Worm (Caenorhabditis elegans) whole organism, L1 larva: ENCODE measurements around the gene Y73F8A.20.
A peak's percentile ranks its signal among the peaks of the same experiment; 100 is the strongest.

Experiments
- C04F5.9 ChIP-seq: sonication (generic microtip); optimal IDR thresholded peaks from 2 replicates; lab custom pipeline; 2016; ENCODE audit warnings: missing genetic modification characterization, missing compliant biosample characterization
- C16A3.4 ChIP-seq: fragments of 150-350 bp; optimal IDR thresholded peaks from 2 replicates; lab custom pipeline; 2014; ENCODE audit warnings: missing biosample characterization, missing genetic modification characterization
- F16B12.6 ChIP-seq: fragments of 150-350 bp; optimal IDR thresholded peaks from 2 replicates; lab custom pipeline; 2014; ENCODE audit warnings: missing biosample characterization, missing genetic modification characterization
- Y116A8C.19 ChIP-seq: sonication (generic microtip); optimal IDR thresholded peaks from 2 replicates; lab custom pipeline; 2016; ENCODE audit warnings: missing compliant biosample characterization, missing genetic modification characterization, borderline replicate concordance
- aha-1 ChIP-seq: fragments of 150-350 bp; optimal IDR thresholded peaks from 2 replicates; lab custom pipeline; 2014; ENCODE audit warnings: missing biosample characterization, missing genetic modification characterization
- alr-1 ChIP-seq: fragments of 200-800 bp; sonication (Bioruptor generic); optimal IDR thresholded peaks from 2 replicates; lab custom pipeline; 2018; ENCODE audit warnings: borderline replicate concordance, mild to moderate bottlenecking, missing genetic modification characterization, missing compliant biosample characterization
- blmp-1 ChIP-seq: fragments of 150-350 bp; optimal IDR thresholded peaks from 2 replicates; lab custom pipeline; 2014; ENCODE audit warnings: missing biosample characterization, missing genetic modification characterization
- ceh-8 ChIP-seq: fragments of 200-800 bp; sonication (Bioruptor generic); optimal IDR thresholded peaks from 2 replicates; lab custom pipeline; 2018; ENCODE audit warnings: mild to moderate bottlenecking, missing genetic modification characterization, moderate library complexity, missing compliant biosample characterization
- ceh-82 ChIP-seq, 3 experiments: fragments of 150-350 bp in 1 of 3; sonication (generic microtip) in 2 of 3; optimal IDR thresholded peaks; 2 replicates each; lab custom pipeline; 2014 to 2017; ENCODE audit warnings: missing biosample characterization in 3 of 3, missing genetic modification characterization in 3 of 3
- ceh-90 ChIP-seq: sonication (generic microtip); optimal IDR thresholded peaks from 2 replicates; lab custom pipeline; 2016; ENCODE audit warnings: missing genetic modification characterization, missing compliant biosample characterization
- dpl-1 ChIP-seq, 3 experiments: fragments of 150-350 bp in 2 of 3; sonication (generic microtip) in 1 of 3; optimal IDR thresholded peaks; 2 replicates each; lab custom pipeline; 2014 to 2017; ENCODE audit warnings: missing biosample characterization in 3 of 3, missing genetic modification characterization in 3 of 3, missing genetic modification reagents in 3 of 3
- efl-1 ChIP-seq, 4 experiments: fragments of 150-350 bp; optimal IDR thresholded peaks in 3 of 4; peaks in 1 of 4; 1 replicate in 1 of 4; 2 replicates in 3 of 4; lab custom pipeline; 2014; ENCODE audit warnings: missing biosample characterization in 2 of 4, missing genetic modification characterization in 2 of 4, missing genetic modification reagents in 2 of 4
- egl-27 ChIP-seq, 2 experiments: fragments of 150-350 bp in 1 of 2; sonication (generic microtip); optimal IDR thresholded peaks; 3 replicates each; lab custom pipeline; 2017 to 2018; ENCODE audit warnings: missing biosample characterization in 2 of 2, missing genetic modification characterization in 2 of 2, missing genetic modification reagents in 2 of 2
- elt-3 ChIP-seq, 6 experiments: fragments of 150-350 bp in 1 of 6; sonication (generic microtip); optimal IDR thresholded peaks; 2 replicates each; lab custom pipeline; 2017 to 2018; ENCODE audit warnings: missing biosample characterization in 6 of 6, missing genetic modification characterization in 6 of 6, inconsistent platforms in 1 of 6
- fkh-4 ChIP-seq: sonication (generic microtip); optimal IDR thresholded peaks from 2 replicates; lab custom pipeline; 2016; ENCODE audit warnings: missing compliant biosample characterization, missing genetic modification characterization, borderline replicate concordance
- fos-1 ChIP-seq: fragments of 150-350 bp; optimal IDR thresholded peaks from 2 replicates; lab custom pipeline; 2014; ENCODE audit warnings: missing biosample characterization, missing genetic modification characterization
- grh-1 ChIP-seq: fragments of 200-800 bp; sonication (Bioruptor generic); IDR thresholded peaks from 2 replicates; pipeline ENCODE4 v1.3.6; 2022; ENCODE audit warnings: missing genetic modification reagents, missing genetic modification characterization, missing compliant biosample characterization
- hpl-2 ChIP-seq: fragments of 150-350 bp; optimal IDR thresholded peaks from 2 replicates; lab custom pipeline; 2014; ENCODE audit warnings: missing biosample characterization, missing genetic modification reagents, missing genetic modification characterization
- jun-1 ChIP-seq: fragments of 150-350 bp; optimal IDR thresholded peaks from 2 replicates; lab custom pipeline; 2014; ENCODE audit warnings: missing biosample characterization, missing genetic modification reagents, missing genetic modification characterization
- lin-13 ChIP-seq: fragments of 150-350 bp; optimal IDR thresholded peaks from 2 replicates; lab custom pipeline; 2014; ENCODE audit warnings: missing biosample characterization, missing genetic modification reagents, missing genetic modification characterization
- lin-35 ChIP-seq, 2 experiments: fragments of 150-350 bp; optimal IDR thresholded peaks; 2 replicates each; lab custom pipeline; 2014; ENCODE audit warnings: missing biosample characterization in 2 of 2, missing genetic modification characterization in 2 of 2, missing genetic modification reagents in 2 of 2
- lir-3 ChIP-seq: sonication (generic microtip); optimal IDR thresholded peaks from 2 replicates; lab custom pipeline; 2016; ENCODE audit warnings: mild to moderate bottlenecking, missing genetic modification characterization, moderate library complexity, missing compliant biosample characterization; ENCODE audit not compliant: poor library complexity
- lsy-2 ChIP-seq, 2 experiments: fragments of 150-350 bp; optimal IDR thresholded peaks; 2 replicates each; lab custom pipeline; 2014; ENCODE audit warnings: missing biosample characterization in 2 of 2, missing genetic modification characterization in 2 of 2
- mdl-1 ChIP-seq, 2 experiments: fragments of 150-350 bp; optimal IDR thresholded peaks; 2 replicates each; lab custom pipeline; 2014 to 2017; ENCODE audit warnings: missing biosample characterization in 2 of 2, missing genetic modification characterization in 2 of 2, inconsistent platforms in 1 of 2
- mef-2 ChIP-seq: fragments of 150-350 bp; optimal IDR thresholded peaks from 2 replicates; lab custom pipeline; 2014; ENCODE audit warnings: missing biosample characterization, missing genetic modification characterization
- mep-1 ChIP-seq: fragments of 150-350 bp; optimal IDR thresholded peaks from 2 replicates; lab custom pipeline; 2014; ENCODE audit warnings: missing biosample characterization, missing genetic modification characterization
- nhr-19 ChIP-seq: fragments of 200-800 bp; sonication (Bioruptor generic); conservative IDR thresholded peaks from 2 replicates; pipeline ENCODE4 v1.3.6; 2022; ENCODE audit warnings: missing genetic modification characterization, missing compliant biosample characterization
- nhr-20 ChIP-seq: sonication (generic microtip); optimal IDR thresholded peaks from 2 replicates; lab custom pipeline; 2016; ENCODE audit warnings: mild to moderate bottlenecking, missing genetic modification characterization, missing compliant biosample characterization
- nhr-237 ChIP-seq: fragments of 150-350 bp; optimal IDR thresholded peaks from 2 replicates; lab custom pipeline; 2014; ENCODE audit warnings: missing biosample characterization, missing genetic modification characterization
- nhr-47 ChIP-seq: sonication (generic microtip); optimal IDR thresholded peaks from 2 replicates; lab custom pipeline; 2016; ENCODE audit warnings: mild to moderate bottlenecking, missing genetic modification characterization, moderate library complexity, missing compliant biosample characterization
- nhr-71 ChIP-seq: sonication (generic microtip); optimal IDR thresholded peaks from 2 replicates; lab custom pipeline; 2016; ENCODE audit warnings: mild to moderate bottlenecking, missing genetic modification characterization, moderate library complexity, missing compliant biosample characterization
- nhr-76 ChIP-seq: sonication (generic microtip); optimal IDR thresholded peaks from 2 replicates; lab custom pipeline; 2017; ENCODE audit warnings: missing biosample characterization, missing genetic modification characterization
- nhr-85 ChIP-seq: sonication (generic microtip); peaks from one replicate; lab custom pipeline; 2016; ENCODE audit warnings: missing genetic modification characterization, inconsistent platforms, missing compliant biosample characterization
- nhr-90 ChIP-seq: sonication (generic microtip); optimal IDR thresholded peaks from 2 replicates; lab custom pipeline; 2016; ENCODE audit warnings: mild to moderate bottlenecking, missing genetic modification characterization, missing compliant biosample characterization; ENCODE audit not compliant: poor library complexity
- pqm-1 ChIP-seq: sonication (generic microtip); optimal IDR thresholded peaks from 3 replicates; lab custom pipeline; 2017; ENCODE audit warnings: missing biosample characterization, missing genetic modification characterization
- rnt-1 ChIP-seq: sonication (generic microtip); optimal IDR thresholded peaks from 2 replicates; lab custom pipeline; 2016; ENCODE audit warnings: mild to moderate bottlenecking, missing genetic modification characterization, moderate library complexity, missing compliant biosample characterization
- snpc-4 ChIP-seq: fragments of 150-350 bp; optimal IDR thresholded peaks from 2 replicates; lab custom pipeline; 2014; ENCODE audit warnings: missing biosample characterization, missing genetic modification characterization
- snu-23 ChIP-seq: sonication (generic microtip); optimal IDR thresholded peaks from 2 replicates; lab custom pipeline; 2016; ENCODE audit warnings: missing genetic modification characterization, missing compliant biosample characterization
- sox-4 ChIP-seq: sonication (generic microtip); optimal IDR thresholded peaks from 2 replicates; lab custom pipeline; 2016; ENCODE audit warnings: missing genetic modification characterization, missing compliant biosample characterization
- sptf-1 ChIP-seq: fragments of 150-350 bp; optimal IDR thresholded peaks from 2 replicates; lab custom pipeline; 2014; ENCODE audit warnings: missing biosample characterization, missing genetic modification characterization
- sup-37 ChIP-seq: fragments of 200-800 bp; sonication (Bioruptor generic); optimal IDR thresholded peaks from 2 replicates; lab custom pipeline; 2018; ENCODE audit warnings: mild to moderate bottlenecking, missing genetic modification characterization, missing compliant biosample characterization
- swsn-7 ChIP-seq: sonication (generic microtip); optimal IDR thresholded peaks from 2 replicates; lab custom pipeline; 2016; ENCODE audit warnings: missing genetic modification characterization, missing compliant biosample characterization
- tbx-2 ChIP-seq: sonication (generic microtip); optimal IDR thresholded peaks from 2 replicates; lab custom pipeline; 2016; ENCODE audit warnings: missing genetic modification characterization, missing compliant biosample characterization
- unc-30 ChIP-seq: sonication (generic microtip); optimal IDR thresholded peaks from 2 replicates; lab custom pipeline; 2017; ENCODE audit warnings: missing biosample characterization, missing genetic modification characterization
- unc-98 ChIP-seq: fragments of 200-800 bp; sonication (Bioruptor generic); IDR thresholded peaks from 2 replicates; pipeline ENCODE4 v1.3.6; 2022; ENCODE audit warnings: missing genetic modification characterization, missing compliant biosample characterization
- vab-15 ChIP-seq: sonication (generic microtip); optimal IDR thresholded peaks from 2 replicates; lab custom pipeline; 2017; ENCODE audit warnings: missing genotype, mild to moderate bottlenecking, missing genetic modification characterization, missing compliant biosample characterization
- zip-4 ChIP-seq: fragments of 200-800 bp; sonication (Bioruptor generic); optimal IDR thresholded peaks from 2 replicates; lab custom pipeline; 2018; ENCODE audit warnings: mild to moderate bottlenecking, missing genetic modification characterization, moderate library complexity, missing compliant biosample characterization
- ztf-11 ChIP-seq, 2 experiments: sonication (generic microtip); optimal IDR thresholded peaks; 2 replicates each; lab custom pipeline; 2016 to 2017; ENCODE audit warnings: missing genetic modification characterization in 2 of 2, missing biosample characterization in 1 of 2, missing compliant biosample characterization in 1 of 2

Gene Y73F8A.20

DNA sequence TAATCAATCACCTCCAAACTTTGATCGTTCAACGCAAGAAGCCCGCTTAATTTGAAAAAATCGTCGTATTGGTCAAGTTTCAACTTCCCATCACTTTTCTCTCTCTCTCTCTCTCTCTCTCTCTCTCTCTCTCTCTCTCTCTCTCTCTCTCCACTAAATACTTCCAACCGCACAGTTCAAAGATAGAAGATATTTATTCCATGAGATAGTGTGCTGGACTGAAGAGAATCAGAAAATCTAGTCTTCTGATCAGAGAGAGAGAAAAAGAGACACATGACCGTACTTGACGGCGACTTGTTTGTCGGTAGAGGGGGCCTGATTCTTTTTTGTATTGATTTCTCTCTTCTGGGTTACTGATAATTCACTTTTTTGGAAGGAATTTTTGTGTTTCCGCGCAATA is 20.4 kb downstream of the Y73F8A.20 start:
- TF ChIP-seq efl-1 (optimal IDR thresholded peaks at IDR 0.05; lab: Kevin White, UChicago) (peak; percentile 22 to 35), efl-1 (GFP tag; optimal IDR thresholded peaks at IDR 0.05 in 1 of 2; lab: Kevin White, UChicago) (peak in 1 of 2 experiments; percentile 93), pqm-1 (tag; lab: Kevin White, UChicago) (no peak), nhr-90 (tag; lab: Kevin White, UChicago) (peak; percentile 80), lin-13 (GFP tag; lab: Kevin White, UChicago) (peak; percentile 17), lsy-2 (tag; optimal IDR thresholded peaks at IDR 0.05; lab: Kevin White, UChicago) (peak in 1 of 2 experiments; percentile 60), blmp-1 (tag; lab: Kevin White, UChicago) (peak; percentile 87), fos-1 (no peak), mef-2 (tag; lab: Kevin White, UChicago) (no peak), mdl-1 (tag; optimal IDR thresholded peaks at IDR 0.05; lab: Kevin White, UChicago) (peak in 1 of 2 experiments; percentile 40), zip-4 (no peak), mep-1 (tag; lab: Kevin White, UChicago) (peak; percentile 13), dpl-1 (GFP tag; optimal IDR thresholded peaks at IDR 0.05; lab: Kevin White, UChicago) (peak in 2 of 3 experiments; percentile 7 to 48), unc-30 (tag; lab: Kevin White, UChicago) (no peak), swsn-7 (tag; lab: Kevin White, UChicago) (peak; percentile 23), unc-98 (GFP tag; lab: Robert Waterston, UW) (no peak), C16A3.4 (tag; lab: Kevin White, UChicago) (peak; percentile 28), lir-3 (tag; lab: Kevin White, UChicago) (peak; percentile 29), hpl-2 (GFP tag; lab: Kevin White, UChicago) (peak; percentile 18), tbx-2 (tag; lab: Kevin White, UChicago) (peak; percentile 43), snpc-4 (tag; lab: Kevin White, UChicago) (peak; percentile 12), Y116A8C.19 (tag; lab: Kevin White, UChicago) (no peak), nhr-20 (tag; lab: Kevin White, UChicago) (peak; percentile 88), sptf-1 (tag; lab: Kevin White, UChicago) (no peak), snu-23 (GFP tag; lab: Kevin White, UChicago) (peak; percentile 83), ceh-90 (no peak), ceh-82 (tag; optimal IDR thresholded peaks at IDR 0.05; lab: Kevin White, UChicago) (no peak), nhr-85 (tag; lab: Kevin White, UChicago) (peak; percentile 99), nhr-47 (tag; lab: Kevin White, UChicago) (peak; percentile 45), ztf-11 (tag; optimal IDR thresholded peaks at IDR 0.05; lab: Kevin White, UChicago) (no peak), grh-1 (GFP tag; lab: Robert Waterston, UW) (peak; percentile 84), C04F5.9 (no peak), nhr-19 (GFP tag; lab: Robert Waterston, UW) (peak; percentile 54), vab-15 (tag; lab: Kevin White, UChicago) (no peak), jun-1 (tag; lab: Kevin White, UChicago) (peak; percentile 19), nhr-71 (tag; lab: Kevin White, UChicago) (peak; percentile 78), lin-35 (GFP tag; optimal IDR thresholded peaks at IDR 0.05; lab: Kevin White, UChicago) (peak in 1 of 2 experiments; percentile 78), aha-1 (tag; lab: Kevin White, UChicago) (no peak), elt-3 (tag; optimal IDR thresholded peaks at IDR 0.05; lab: Kevin White, UChicago) (peak in 3 of 6 experiments; percentile 35 to 92 (median 77)), nhr-237 (tag; lab: Kevin White, UChicago) (peak; percentile 31)
- TF ChIP-seq, all 84 proteins: peak for 25

- TF ChIP-seq nhr-85 (tag; lab: Kevin White, UChicago) (no peak), vab-15 (tag; lab: Kevin White, UChicago) (no peak), efl-1 (optimal IDR thresholded peaks at IDR 0.05; lab: Kevin White, UChicago) (no peak), efl-1 (GFP tag; optimal IDR thresholded peaks at IDR 0.05 in 1 of 2; lab: Kevin White, UChicago) (no peak), alr-1 (tag; lab: Kevin White, UChicago) (no peak), ceh-82 (tag; optimal IDR thresholded peaks at IDR 0.05; lab: Kevin White, UChicago) (no peak), nhr-76 (no peak), F16B12.6 (tag; lab: Kevin White, UChicago) (no peak), zip-4 (no peak), rnt-1 (tag; lab: Kevin White, UChicago) (no peak), sup-37 (no peak), elt-3 (tag; optimal IDR thresholded peaks at IDR 0.05; lab: Kevin White, UChicago) (no peak), hpl-2 (GFP tag; lab: Kevin White, UChicago) (no peak), fkh-4 (tag; lab: Kevin White, UChicago) (no peak), egl-27 (tag; optimal IDR thresholded peaks at IDR 0.05; lab: Kevin White, UChicago) (no peak), ceh-8 (GFP tag; lab: Kevin White, UChicago) (no peak), Y116A8C.19 (tag; lab: Kevin White, UChicago) (no peak), aha-1 (tag; lab: Kevin White, UChicago) (no peak), sox-4 (tag; lab: Kevin White, UChicago) (no peak), unc-30 (tag; lab: Kevin White, UChicago) (no peak)
Measured at ce11 chrIV:15399977-15400376, 21.7 kb downstream of the Y73F8A.20 start, which contains the start of gene nhr-5. nhr-5 (plus strand) TSS chrIV:15400277.
